Fruit fly (Drosophila melanogaster) whole organism, prepupa: ENCODE measurements around the gene CG42536.

Source experiments
- CG10669 ChIP-seq: fragments of 200-800 bp; sonication (Bioruptor generic); optimal IDR thresholded peaks from 3 replicates; lab custom pipeline; 2018; ENCODE audit warnings: missing biosample characterization, mild to moderate bottlenecking, missing genetic modification characterization, moderate library complexity
- CG11902 ChIP-seq: fragments of 200-800 bp; sonication (Bioruptor generic); optimal IDR thresholded peaks from 3 replicates; lab custom pipeline; 2016; ENCODE audit warnings: missing biosample characterization, missing genetic modification characterization
- CG3032 ChIP-seq: fragments of 200-800 bp; optimal IDR thresholded peaks from 2 replicates; lab custom pipeline; 2019; ENCODE audit warnings: missing biosample characterization, mild to moderate bottlenecking, missing genetic modification characterization, moderate library complexity
- CG34406 ChIP-seq: fragments of 200-800 bp; sonication (Bioruptor generic); optimal IDR thresholded peaks from 3 replicates; lab custom pipeline; 2016; ENCODE audit warnings: missing biosample characterization, missing genetic modification characterization
- Eip93F ChIP-seq: fragments of 200-800 bp; sonication (Bioruptor generic); optimal IDR thresholded peaks from 2 replicates; lab custom pipeline; 2016; ENCODE audit warnings: missing biosample characterization, mild to moderate bottlenecking, missing genetic modification characterization
- Gug ChIP-seq: fragments of 200-800 bp; sonication (Bioruptor generic); IDR thresholded peaks from 2 replicates; pipeline ENCODE4 v1.3.6; 2022; ENCODE audit warnings: missing biosample characterization, missing genetic modification characterization
- Lpt ChIP-seq: fragments of 200-800 bp; sonication (Bioruptor generic); optimal IDR thresholded peaks from 3 replicates; lab custom pipeline; 2016; ENCODE audit warnings: missing biosample characterization, missing genetic modification characterization
- cyc ChIP-seq: fragments of 200-800 bp; sonication (Bioruptor generic); optimal IDR thresholded peaks from 3 replicates; lab custom pipeline; 2016; ENCODE audit warnings: missing biosample characterization, missing genetic modification characterization
- fd59A ChIP-seq: fragments of 200-800 bp; sonication (Bioruptor generic); optimal IDR thresholded peaks from 2 replicates; lab custom pipeline; 2017; ENCODE audit warnings: missing biosample characterization, mild to moderate bottlenecking, missing genetic modification characterization, missing genetic modification reagents
- vri ChIP-seq: fragments of 200-800 bp; sonication (Bioruptor generic); optimal IDR thresholded peaks from 3 replicates; lab custom pipeline; 2016; ENCODE audit warnings: missing biosample characterization, mild to moderate bottlenecking, missing genetic modification characterization

Gene CG42536

DNA sequence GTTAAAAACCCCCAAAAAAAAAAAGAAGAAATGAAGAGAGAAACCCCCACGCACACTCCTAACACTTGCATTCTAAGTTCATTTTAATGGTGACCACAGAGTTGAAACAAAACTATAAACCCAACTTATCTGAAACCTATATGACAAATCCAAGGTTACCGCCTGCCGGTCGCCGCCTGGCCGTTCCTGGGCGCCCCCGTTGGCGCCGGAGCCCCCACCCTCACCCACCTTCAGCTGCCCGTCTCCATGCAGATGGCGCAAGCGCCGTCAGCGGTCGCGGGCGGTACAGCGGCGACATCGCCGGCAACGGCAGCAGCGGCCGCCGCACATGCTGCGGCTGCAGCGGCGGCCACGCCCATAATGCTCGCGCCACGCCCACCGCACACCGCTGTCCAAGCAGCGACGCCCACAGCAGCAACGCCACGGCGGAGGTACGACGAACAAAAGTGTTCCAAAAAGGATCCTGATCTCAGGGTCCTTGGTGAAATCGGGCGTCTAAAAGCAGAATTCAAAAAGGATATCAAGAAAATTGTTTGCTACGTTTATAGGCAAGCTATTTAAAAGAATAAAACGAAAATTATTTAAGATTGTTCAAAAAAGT, 48.1 kb downstream of the CG42536 start:
- TF ChIP-seq CG11902 (GFP tag; lab: Kevin White, UChicago) (no peak), CG10669 (no peak), vri (GFP tag; lab: Kevin White, UChicago) (no peak), CG34406 (GFP tag; lab: Kevin White, UChicago) (no peak), Gug (GFP tag; lab: Robert Waterston, UW) (no peak), cyc (GFP tag; lab: Kevin White, UChicago) (no peak), Lpt (GFP tag; lab: Kevin White, UChicago) (no peak), Eip93F (GFP tag; lab: Kevin White, UChicago) (no peak), CG3032 (tag; lab: Kevin White, UChicago) (no peak), fd59A (GFP tag; lab: Kevin White, UChicago) (no peak)
